Fruit fly (Drosophila melanogaster) whole organism, prepupa: ENCODE data around the gene LSm-4.

Experiments used
- Blimp-1 ChIP-seq: fragments of 200-800 bp; sonication (Bioruptor generic); optimal IDR thresholded peaks from 3 replicates; lab custom pipeline; 2017; ENCODE audit warnings: missing biosample characterization, missing genetic modification characterization, mild to moderate bottlenecking, moderate library complexity, missing genetic modification reagents
- CG11762 ChIP-seq: fragments of 200-800 bp; sonication (Bioruptor generic); optimal IDR thresholded peaks from 3 replicates; lab custom pipeline; 2016; ENCODE audit warnings: missing biosample characterization, missing genetic modification characterization; ENCODE audit not compliant: insufficient read depth
- CG1621 ChIP-seq: fragments of 200-800 bp; sonication (Bioruptor generic); optimal IDR thresholded peaks from 3 replicates; lab custom pipeline; 2018; ENCODE audit warnings: missing biosample characterization, mild to moderate bottlenecking, missing genetic modification characterization
- CG16779 ChIP-seq: fragments of 200-800 bp; sonication (Bioruptor generic); optimal IDR thresholded peaks from 3 replicates; lab custom pipeline; 2017; ENCODE audit warnings: missing biosample characterization, mild to moderate bottlenecking, missing genetic modification characterization
- CG34406 ChIP-seq: fragments of 200-800 bp; sonication (Bioruptor generic); optimal IDR thresholded peaks from 3 replicates; lab custom pipeline; 2016; ENCODE audit warnings: missing biosample characterization, missing genetic modification characterization
- CG3919 ChIP-seq: fragments of 200-800 bp; sonication (Bioruptor generic); optimal IDR thresholded peaks from 3 replicates; lab custom pipeline; 2016; ENCODE audit warnings: missing biosample characterization, missing genetic modification characterization
- CG4318 ChIP-seq: fragments of 200-800 bp; sonication (Bioruptor generic); optimal IDR thresholded peaks from 3 replicates; lab custom pipeline; 2017; ENCODE audit warnings: missing biosample characterization, mild to moderate bottlenecking, missing genetic modification characterization
- CG6276 ChIP-seq: fragments of 200-800 bp; sonication (Bioruptor generic); optimal IDR thresholded peaks from 2 replicates; lab custom pipeline; 2017; ENCODE audit warnings: missing biosample characterization, mild to moderate bottlenecking, missing genetic modification characterization
- CG6808 ChIP-seq: fragments of 200-800 bp; sonication (Bioruptor generic); optimal IDR thresholded peaks from 3 replicates; lab custom pipeline; 2017; ENCODE audit warnings: missing biosample characterization, missing genetic modification characterization, mild to moderate bottlenecking, moderate library complexity, missing genetic modification reagents
- CG7368 ChIP-seq: fragments of 200-800 bp; sonication (Bioruptor generic); optimal IDR thresholded peaks from 3 replicates; lab custom pipeline; 2016; ENCODE audit warnings: missing biosample characterization, missing genetic modification characterization
- CG8119 ChIP-seq: fragments of 200-800 bp; sonication (Bioruptor generic); IDR thresholded peaks from 3 replicates; pipeline ENCODE4 v1.3.6; 2022; ENCODE audit warnings: missing biosample characterization, missing genetic modification characterization
- CG8319 ChIP-seq: fragments of 200-800 bp; sonication (Bioruptor generic); optimal IDR thresholded peaks from 3 replicates; lab custom pipeline; 2016; ENCODE audit warnings: missing biosample characterization, missing genetic modification characterization
- CG8632 ChIP-seq: fragments of 200-800 bp; sonication (Bioruptor generic); optimal IDR thresholded peaks from 3 replicates; lab custom pipeline; 2016; ENCODE audit warnings: missing biosample characterization, missing genetic modification characterization
- CG9139 ChIP-seq: fragments of 200-800 bp; sonication (Bioruptor generic); optimal IDR thresholded peaks from 3 replicates; lab custom pipeline; 2017; ENCODE audit warnings: missing biosample characterization, mild to moderate bottlenecking, missing genetic modification characterization
- Eip75B ChIP-seq: fragments of 200-800 bp; sonication (Bioruptor generic); optimal IDR thresholded peaks from 3 replicates; lab custom pipeline; 2016; ENCODE audit warnings: missing biosample characterization, missing genetic modification characterization
- Eip78C ChIP-seq: fragments of 200-800 bp; sonication (Bioruptor generic); peaks from one replicate; lab custom pipeline; 2016; ENCODE audit warnings: missing biosample characterization, missing genetic modification characterization
- Ets96B ChIP-seq: fragments of 200-800 bp; optimal IDR thresholded peaks from 2 replicates; lab custom pipeline; 2019; ENCODE audit warnings: missing biosample characterization, mild to moderate bottlenecking, missing genetic modification characterization, moderate library complexity
- Gug ChIP-seq: fragments of 200-800 bp; sonication (Bioruptor generic); IDR thresholded peaks from 2 replicates; pipeline ENCODE4 v1.3.6; 2022; ENCODE audit warnings: missing biosample characterization, missing genetic modification characterization
- Hr38 ChIP-seq: sonication (Bioruptor generic); optimal IDR thresholded peaks from 2 replicates; lab custom pipeline; 2016; ENCODE audit warnings: missing biosample characterization, missing genetic modification characterization
- Hr4 ChIP-seq: fragments of 200-800 bp; sonication (Bioruptor generic); optimal IDR thresholded peaks from 3 replicates; lab custom pipeline; 2016; ENCODE audit warnings: missing biosample characterization, missing genetic modification characterization
- Lpt ChIP-seq: fragments of 200-800 bp; sonication (Bioruptor generic); optimal IDR thresholded peaks from 3 replicates; lab custom pipeline; 2016; ENCODE audit warnings: missing biosample characterization, missing genetic modification characterization
- Met ChIP-seq: fragments of 200-800 bp; sonication (Bioruptor generic); optimal IDR thresholded peaks from 3 replicates; lab custom pipeline; 2016; ENCODE audit warnings: missing biosample characterization, missing genetic modification characterization
- OdsH ChIP-seq: fragments of 200-800 bp; sonication (Bioruptor generic); optimal IDR thresholded peaks from 3 replicates; lab custom pipeline; 2016; ENCODE audit warnings: missing biosample characterization, missing genetic modification characterization
- Sox102F ChIP-seq: fragments of 200-800 bp; sonication (Bioruptor generic); optimal IDR thresholded peaks from 2 replicates; lab custom pipeline; 2016; ENCODE audit warnings: missing biosample characterization, mild to moderate bottlenecking, missing genetic modification characterization
- Sox14 ChIP-seq: fragments of 200-800 bp; sonication (Bioruptor generic); optimal IDR thresholded peaks from 3 replicates; lab custom pipeline; 2016; ENCODE audit warnings: missing biosample characterization, missing genetic modification characterization
- Sox15 ChIP-seq: fragments of 200-800 bp; sonication (Bioruptor generic); optimal IDR thresholded peaks from 3 replicates; lab custom pipeline; 2016; ENCODE audit warnings: missing biosample characterization, missing genetic modification characterization
- acj6 ChIP-seq: fragments of 200-800 bp; sonication (Bioruptor generic); optimal IDR thresholded peaks from 3 replicates; lab custom pipeline; 2016; ENCODE audit warnings: missing biosample characterization, missing genetic modification characterization
- cyc ChIP-seq: fragments of 200-800 bp; sonication (Bioruptor generic); optimal IDR thresholded peaks from 3 replicates; lab custom pipeline; 2016; ENCODE audit warnings: missing biosample characterization, missing genetic modification characterization
- dac ChIP-seq: fragments of 200-800 bp; sonication (Bioruptor generic); optimal IDR thresholded peaks from 2 replicates; lab custom pipeline; 2017; ENCODE audit warnings: missing biosample characterization, mild to moderate bottlenecking, missing genetic modification characterization
- dsx ChIP-seq: fragments of 200-800 bp; optimal IDR thresholded peaks from 3 replicates; lab custom pipeline; 2019; ENCODE audit warnings: missing biosample characterization, mild to moderate bottlenecking, missing genetic modification characterization, moderate library complexity; ENCODE audit not compliant: poor library complexity, severe bottlenecking
- eg ChIP-seq: fragments of 200-800 bp; sonication (Bioruptor generic); IDR thresholded peaks from 3 replicates; pipeline ENCODE4 v1.3.6; 2022; ENCODE audit warnings: missing biosample characterization, missing genetic modification characterization
- esn ChIP-seq: fragments of 200-800 bp; sonication (Bioruptor generic); optimal IDR thresholded peaks from 2 replicates; lab custom pipeline; 2016; ENCODE audit warnings: missing biosample characterization, mild to moderate bottlenecking, missing genetic modification characterization, moderate library complexity
- fd59A ChIP-seq: fragments of 200-800 bp; sonication (Bioruptor generic); optimal IDR thresholded peaks from 2 replicates; lab custom pipeline; 2017; ENCODE audit warnings: missing biosample characterization, mild to moderate bottlenecking, missing genetic modification characterization, missing genetic modification reagents
- fd85E ChIP-seq: fragments of 200-800 bp; sonication (Bioruptor generic); optimal IDR thresholded peaks from 3 replicates; lab custom pipeline; 2016; ENCODE audit warnings: missing biosample characterization, missing genetic modification characterization
- fkh ChIP-seq: fragments of 200-800 bp; sonication (Bioruptor generic); optimal IDR thresholded peaks from 3 replicates; lab custom pipeline; 2017; ENCODE audit warnings: missing biosample characterization, mild to moderate bottlenecking, missing genetic modification characterization, moderate library complexity
- lz ChIP-seq: fragments of 200-800 bp; sonication (Bioruptor generic); optimal IDR thresholded peaks from 3 replicates; lab custom pipeline; 2016; ENCODE audit warnings: missing biosample characterization, missing genetic modification characterization
- spab ChIP-seq: fragments of 200-800 bp; sonication (Bioruptor generic); optimal IDR thresholded peaks from 2 replicates; lab custom pipeline; 2017; ENCODE audit warnings: missing biosample characterization, mild to moderate bottlenecking, missing genetic modification characterization, missing genetic modification reagents
- ss ChIP-seq, 2 experiments: fragments of 200-800 bp; sonication (Bioruptor generic); optimal IDR thresholded peaks; 2 replicates in 1 of 2; 3 replicates in 1 of 2; lab custom pipeline; 2017 to 2018; ENCODE audit warnings: mild to moderate bottlenecking in 2 of 2, missing biosample characterization in 2 of 2, missing genetic modification characterization in 2 of 2, moderate library complexity in 1 of 2
- svp ChIP-seq: fragments of 200-800 bp; sonication (Bioruptor generic); peaks from one replicate; lab custom pipeline; 2016; ENCODE audit warnings: missing biosample characterization, missing genetic modification characterization

The LSm-4 gene

dm6 chr2L:10381890-10382450 is 23.0 kb downstream of the LSm-4 start, which contains the start of gene CG5096 (continued):
- TF ChIP-seq Lpt = no peak
- peak; percentile 64 for TF ChIP-seq cyc (GFP tag; lab: Kevin White, UChicago)
- no peak for TF ChIP-seq CG4318 (GFP tag; lab: Kevin White, UChicago)
- no peak for TF ChIP-seq CG3919 (GFP tag; lab: Kevin White, UChicago)
- peak; percentile 55 for TF ChIP-seq OdsH (GFP tag; lab: Kevin White, UChicago)
- no peak for TF ChIP-seq Sox102F
- TF ChIP-seq dac (GFP tag; lab: Kevin White, UChicago) = no peak
- no peak for TF ChIP-seq ss (GFP tag; optimal IDR thresholded peaks at IDR 0.05; lab: Kevin White, UChicago)

- TF ChIP-seq Eip78C (peak; percentile 18), ss (GFP tag; optimal IDR thresholded peaks at IDR 0.05; lab: Kevin White, UChicago) (no peak)
Measured at dm6 chr2L:10379865-10380264, 25.1 kb downstream of the LSm-4 start, which contains the start of gene gny. Gene gny, plus strand, starts transcription at chr2L:10380103.

dm6 chr2L:10378631-10379030 is 26.4 kb downstream of the LSm-4 start:
- no peak for TF ChIP-seq CG8119
- TF ChIP-seq CG34406 = no peak
- TF ChIP-seq Eip78C = no peak
- no peak for TF ChIP-seq CG8319 (GFP tag; lab: Kevin White, UChicago)
- no peak for TF ChIP-seq spab (GFP tag; lab: Kevin White, UChicago)
- no peak for TF ChIP-seq Hr4 (GFP tag; lab: Kevin White, UChicago)
- no peak for TF ChIP-seq CG11762 (GFP tag; lab: Kevin White, UChicago)

DNA sequence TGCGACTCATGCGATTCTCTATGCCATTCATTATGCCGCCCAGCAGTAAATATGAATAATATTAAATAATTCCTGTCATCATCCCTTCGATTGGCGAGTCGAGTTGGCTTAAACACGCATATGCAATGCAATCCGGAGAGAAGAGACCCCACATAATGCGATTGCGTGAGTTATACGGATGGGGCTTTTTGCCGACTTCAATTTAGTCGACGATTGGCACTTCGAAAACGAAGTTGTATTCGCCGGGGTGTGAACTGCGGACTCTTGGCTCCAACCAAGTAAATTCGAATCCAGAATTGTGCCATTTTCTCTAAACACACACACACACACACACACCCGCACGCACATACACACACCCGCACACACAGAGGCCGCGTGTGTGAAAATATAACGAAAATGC is 28.7 kb downstream of the LSm-4 start:
- TF ChIP-seq dsx (GFP tag; lab: Kevin White, UChicago) = no peak
- no peak for TF ChIP-seq Hr38 (GFP tag; lab: Kevin White, UChicago)
- TF ChIP-seq Sox15 = no peak
- no peak for TF ChIP-seq OdsH (GFP tag; lab: Kevin White, UChicago)
- TF ChIP-seq CG4318 (GFP tag; lab: Kevin White, UChicago) = no peak
- no peak for TF ChIP-seq fd59A (GFP tag; lab: Kevin White, UChicago)
- TF ChIP-seq CG16779 (tag; lab: Kevin White, UChicago) = no peak
- no peak for TF ChIP-seq ss (GFP tag; optimal IDR thresholded peaks at IDR 0.05; lab: Kevin White, UChicago)
- no peak for TF ChIP-seq CG6276 (GFP tag; lab: Kevin White, UChicago)
- no peak for TF ChIP-seq CG34406
- no peak for TF ChIP-seq Ets96B (tag; lab: Kevin White, UChicago)
- no peak for TF ChIP-seq Met (GFP tag; lab: Kevin White, UChicago)
- no peak for TF ChIP-seq CG6808 (GFP tag; lab: Kevin White, UChicago)
- TF ChIP-seq esn (GFP tag; lab: Kevin White, UChicago) = no peak
- TF ChIP-seq Hr4 (GFP tag; lab: Kevin White, UChicago) = no peak
- no peak for TF ChIP-seq spab (GFP tag; lab: Kevin White, UChicago)
- no peak for TF ChIP-seq lz (GFP tag; lab: Kevin White, UChicago)
- no peak for TF ChIP-seq CG7368 (GFP tag; lab: Kevin White, UChicago)
- TF ChIP-seq CG8319 (GFP tag; lab: Kevin White, UChicago) = no peak
- no peak for TF ChIP-seq CG11762 (GFP tag; lab: Kevin White, UChicago)
- TF ChIP-seq, all 60 proteins: peak for 0

DNA sequence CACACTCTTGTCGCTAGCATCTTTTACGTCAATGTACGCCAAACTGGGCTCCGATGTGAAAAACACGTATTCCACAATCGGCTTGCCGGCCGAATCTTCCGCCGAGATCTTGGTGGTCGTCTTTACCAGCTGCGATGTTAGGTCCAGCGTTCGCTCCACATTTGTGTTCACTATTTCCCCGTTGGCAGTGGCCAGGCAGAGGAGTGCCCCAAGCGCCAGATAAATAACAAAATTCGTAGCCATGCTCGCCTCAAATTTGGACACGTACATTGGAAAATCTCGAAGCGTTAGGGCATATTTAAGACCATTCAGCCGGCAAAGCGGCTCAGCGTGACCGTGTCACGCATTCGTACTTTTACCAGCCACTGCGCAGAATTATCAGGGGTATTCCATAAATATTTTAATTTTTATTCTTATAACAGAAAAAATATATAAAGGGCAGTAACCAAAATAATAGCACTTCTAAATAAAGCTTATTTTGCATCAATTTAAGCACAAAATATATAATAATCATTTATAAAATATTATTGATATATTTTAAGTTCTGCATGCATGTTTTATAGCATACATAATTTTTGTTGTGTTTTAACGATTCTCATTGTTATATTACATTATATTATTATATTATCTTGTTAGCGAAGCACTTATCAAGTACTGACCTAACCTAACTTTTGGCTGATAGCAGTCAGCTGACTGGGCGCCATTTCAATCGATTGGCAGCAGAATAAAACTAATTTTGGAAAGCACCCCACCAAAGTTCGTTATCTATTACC is 29.4 kb downstream of the LSm-4 start, which contains the start of the genes CG33303 and dpr19:
Gene CG33303 (minus strand): TSS at position 294 of the 773 bp plus-strand sequence.
Gene dpr19 (plus strand): TSS at position 705 of the 773 bp plus-strand sequence.
- TF ChIP-seq CG1621 (tag; lab: Kevin White, UChicago) (no peak), Met (GFP tag; lab: Kevin White, UChicago) (no peak), CG9139 (GFP tag; lab: Kevin White, UChicago) (no peak), Hr38 (GFP tag; lab: Kevin White, UChicago) (no peak), svp (no peak), Gug (GFP tag; lab: Robert Waterston, UW) (peak; percentile 22; the same call in 1 of the 2 replicates), Sox14 (GFP tag; lab: Kevin White, UChicago) (no peak), fd59A (GFP tag; lab: Kevin White, UChicago) (no peak), spab (GFP tag; lab: Kevin White, UChicago) (no peak), CG8632 (GFP tag; lab: Kevin White, UChicago) (no peak), eg (no peak), cyc (GFP tag; lab: Kevin White, UChicago) (no peak), Blimp-1 (GFP tag; lab: Kevin White, UChicago) (no peak), Eip75B (GFP tag; lab: Kevin White, UChicago) (no peak), acj6 (GFP tag; lab: Kevin White, UChicago) (no peak), CG6808 (GFP tag; lab: Kevin White, UChicago) (peak; percentile 24), Sox102F (no peak), esn (GFP tag; lab: Kevin White, UChicago) (peak; percentile 49), fkh (GFP tag; lab: Kevin White, UChicago) (no peak), CG7368 (GFP tag; lab: Kevin White, UChicago) (no peak), fd85E (GFP tag; lab: Kevin White, UChicago) (no peak)
